Fruit fly (Drosophila melanogaster) whole organism, wandering third instar larva: ENCODE data around the gene Bx.

Experiments
- Abd-B ChIP-seq: fragments of >200 bp; optimal IDR thresholded peaks from 2 replicates; lab custom pipeline; 2017; ENCODE audit warnings: missing biosample characterization, missing genetic modification characterization
- ey ChIP-seq: fragments of 200-800 bp; sonication (Bioruptor generic); optimal IDR thresholded peaks from 2 replicates; lab custom pipeline; 2016; ENCODE audit warnings: missing biosample characterization, missing genetic modification characterization
- usp ChIP-seq: fragments of >200 bp; optimal IDR thresholded peaks from 2 replicates; lab custom pipeline; 2017; ENCODE audit warnings: missing biosample characterization, missing genetic modification characterization

dm6 chrX:18543328-18543727, 28.1 kb downstream of the Bx start:
- TF ChIP-seq Abd-B (GFP tag; lab: Kevin White, UChicago) = no peak
- TF ChIP-seq usp (GFP tag; lab: Kevin White, UChicago) = no peak
- TF ChIP-seq ey (GFP tag; lab: Kevin White, UChicago) = no peak
